Fruit fly (Drosophila melanogaster): ENCODE data around the gene Rh6.

The Rh6 gene

dm6 chr3R:15458186-15458715 lies 24.7 kb upstream of the Rh6 start:
- TF ChIP-seq psq (optimal IDR thresholded peaks at IDR 0.05) (no peak), CG8478 (optimal IDR thresholded peaks at IDR 0.05) (no peak), Dll (optimal IDR thresholded peaks at IDR 0.05) (no peak), pan (optimal IDR thresholded peaks at IDR 0.05) (no peak), EcR (GFP tag; optimal IDR thresholded peaks at IDR 0.05) (no peak), usp (GFP tag; optimal IDR thresholded peaks at IDR 0.05) (no peak)

- peak in 1 of 2 experiments; percentile 76 for TF ChIP-seq EcR (GFP tag; optimal IDR thresholded peaks at IDR 0.05)
- no peak for TF ChIP-seq Dll (optimal IDR thresholded peaks at IDR 0.05)
Measured at dm6 chr3R:15463172-15463571, 19.8 kb upstream of the Rh6 start.

- no peak for TF ChIP-seq Dll (optimal IDR thresholded peaks at IDR 0.05)
- no peak for TF ChIP-seq pan (optimal IDR thresholded peaks at IDR 0.05)
- TF ChIP-seq EcR (GFP tag; optimal IDR thresholded peaks at IDR 0.05): no peak
- TF ChIP-seq psq (optimal IDR thresholded peaks at IDR 0.05): no peak
- TF ChIP-seq CG8478 (optimal IDR thresholded peaks at IDR 0.05): no peak
- no peak for TF ChIP-seq usp (GFP tag; optimal IDR thresholded peaks at IDR 0.05)
Measured at dm6 chr3R:15467991-15468764, 14.8 kb upstream of the Rh6 start.

DNA sequence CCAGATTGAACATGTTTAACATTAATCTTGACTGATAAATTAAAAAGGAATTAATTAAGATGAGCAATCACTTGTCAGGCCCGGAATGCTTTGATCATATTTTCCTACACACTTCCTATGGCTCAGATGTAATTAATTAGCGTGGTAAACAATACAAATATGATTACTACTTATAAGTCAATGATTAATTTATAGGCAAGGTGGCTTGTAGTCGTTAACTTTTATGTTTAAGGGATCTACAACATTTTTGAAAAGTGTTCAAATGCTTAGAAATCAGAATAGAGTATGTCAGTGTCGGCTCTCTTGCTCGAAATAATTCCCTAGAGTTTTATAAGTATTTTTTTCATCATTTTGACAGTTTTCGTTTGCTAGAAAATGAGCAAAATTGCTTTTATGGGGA lies 11.2 kb upstream of the Rh6 start:
- TF ChIP-seq psq (optimal IDR thresholded peaks at IDR 0.05) (no peak), pan (optimal IDR thresholded peaks at IDR 0.05) (no peak), CG8478 (optimal IDR thresholded peaks at IDR 0.05) (no peak), Dll (optimal IDR thresholded peaks at IDR 0.05) (no peak), EcR (GFP tag; optimal IDR thresholded peaks at IDR 0.05) (no peak), usp (GFP tag; optimal IDR thresholded peaks at IDR 0.05) (no peak)

dm6 chr3R:15472753-15473212 lies 10.2 kb upstream of the Rh6 start:
- no peak for TF ChIP-seq EcR (GFP tag; optimal IDR thresholded peaks at IDR 0.05)
- no peak for TF ChIP-seq usp (GFP tag; optimal IDR thresholded peaks at IDR 0.05)
- TF ChIP-seq Dll (optimal IDR thresholded peaks at IDR 0.05): no peak
- TF ChIP-seq CG8478 (optimal IDR thresholded peaks at IDR 0.05): no peak
- no peak for TF ChIP-seq pan (optimal IDR thresholded peaks at IDR 0.05)
- TF ChIP-seq psq (optimal IDR thresholded peaks at IDR 0.05): no peak

DNA sequence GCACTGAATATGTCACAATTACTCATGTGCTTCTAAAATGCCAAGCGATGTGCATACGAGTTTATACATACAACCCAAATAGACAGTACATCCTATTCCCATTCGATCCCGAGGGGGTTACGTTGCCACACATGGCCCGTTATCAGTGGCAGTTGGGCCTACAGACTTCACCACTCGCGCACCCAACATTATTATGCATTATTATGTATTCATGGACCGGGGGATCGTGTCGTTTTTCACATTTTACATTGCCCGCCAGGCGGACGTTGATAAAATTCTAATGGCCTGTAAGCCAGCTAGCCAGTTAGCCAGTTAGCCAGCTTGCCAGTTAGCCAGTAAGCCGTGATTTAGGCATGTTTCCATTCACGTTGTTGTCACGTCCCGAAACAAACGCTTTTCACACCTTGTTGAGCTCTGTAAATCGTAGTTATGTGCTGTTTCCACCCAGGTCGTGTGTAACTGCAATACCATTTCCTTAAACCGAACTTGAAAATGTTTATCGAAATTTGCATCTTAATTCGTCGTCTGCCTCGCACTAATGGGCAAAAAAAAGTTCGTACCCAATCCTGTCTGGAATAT lies 9.5 kb upstream of the Rh6 start:
- no peak for TF ChIP-seq Dll (optimal IDR thresholded peaks at IDR 0.05)
- TF ChIP-seq pan (optimal IDR thresholded peaks at IDR 0.05): no peak
- no peak for TF ChIP-seq usp (GFP tag; optimal IDR thresholded peaks at IDR 0.05)
- TF ChIP-seq CG8478 (optimal IDR thresholded peaks at IDR 0.05): no peak
- TF ChIP-seq EcR (GFP tag; optimal IDR thresholded peaks at IDR 0.05): no peak
- TF ChIP-seq psq (optimal IDR thresholded peaks at IDR 0.05): no peak

dm6 chr3R:15474820-15475219 lies 8.1 kb upstream of the Rh6 start:
- TF ChIP-seq pan (optimal IDR thresholded peaks at IDR 0.05): no peak
- no peak for TF ChIP-seq EcR (GFP tag; optimal IDR thresholded peaks at IDR 0.05)
- no peak for TF ChIP-seq CG8478 (optimal IDR thresholded peaks at IDR 0.05)
- TF ChIP-seq Dll (optimal IDR thresholded peaks at IDR 0.05): no peak
- TF ChIP-seq psq (optimal IDR thresholded peaks at IDR 0.05): no peak
- TF ChIP-seq usp (GFP tag; optimal IDR thresholded peaks at IDR 0.05): no peak

- TF ChIP-seq Dll (optimal IDR thresholded peaks at IDR 0.05) (peak; percentile 55), CG8478 (optimal IDR thresholded peaks at IDR 0.05) (no peak), EcR (GFP tag; optimal IDR thresholded peaks at IDR 0.05) (no peak), pan (optimal IDR thresholded peaks at IDR 0.05) (no peak), usp (GFP tag; optimal IDR thresholded peaks at IDR 0.05) (no peak)
Measured at dm6 chr3R:15475973-15476692, 6.8 kb upstream of the Rh6 start, which contains the start of gene AdamTS-A. AdamTS-A (minus strand) TSS chr3R:15476193.

DNA sequence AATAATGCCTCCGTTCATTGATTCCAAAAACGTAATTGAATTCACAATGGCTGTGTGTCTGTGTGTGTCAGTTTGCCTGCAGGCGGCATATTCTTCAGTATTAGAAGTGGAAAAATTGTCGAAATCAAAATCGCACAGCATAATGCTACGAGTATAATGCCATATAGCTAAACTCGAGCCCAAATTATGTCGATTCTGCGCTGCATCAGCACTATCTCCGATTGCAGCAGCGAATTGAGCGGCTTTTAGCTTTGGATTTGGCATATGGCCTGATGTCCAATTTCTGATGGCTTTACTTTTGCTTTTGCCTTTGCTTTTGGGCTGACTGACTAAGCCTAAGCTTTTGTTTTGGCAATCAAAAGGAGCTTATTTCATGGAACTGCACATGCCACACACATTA lies 2.9 kb upstream of the Rh6 start:
- TF ChIP-seq CG8478 (optimal IDR thresholded peaks at IDR 0.05) (no peak), pan (optimal IDR thresholded peaks at IDR 0.05) (no peak), psq (optimal IDR thresholded peaks at IDR 0.05) (no peak), EcR (GFP tag; optimal IDR thresholded peaks at IDR 0.05) (no peak), usp (GFP tag; optimal IDR thresholded peaks at IDR 0.05) (no peak), Dll (optimal IDR thresholded peaks at IDR 0.05) (no peak)

DNA sequence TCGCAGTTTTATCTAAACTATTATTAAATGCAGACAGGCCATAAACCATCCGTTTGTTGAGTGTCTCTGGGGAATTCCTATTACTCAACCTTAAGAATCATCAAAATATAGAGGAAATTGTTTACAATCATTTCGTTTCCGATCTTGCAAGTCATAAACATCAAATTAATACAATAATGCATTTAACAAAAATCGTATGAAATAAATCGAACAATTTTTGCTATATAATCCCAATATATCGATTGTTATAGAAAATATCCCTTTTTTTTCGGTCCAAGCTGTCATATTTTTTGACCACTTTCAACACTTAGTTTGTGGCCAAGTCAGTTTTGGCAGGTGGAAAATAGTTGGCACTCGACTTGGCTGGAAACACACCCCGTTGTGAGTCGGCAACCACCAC lies 1.4 kb upstream of the Rh6 start, which contains the start of gene B9d1:
Gene B9d1 (plus strand): TSS at position 301 of the 400 bp plus-strand sequence.
- TF ChIP-seq psq (optimal IDR thresholded peaks at IDR 0.05): no peak
- TF ChIP-seq Dll (optimal IDR thresholded peaks at IDR 0.05): no peak
- no peak for TF ChIP-seq CG8478 (optimal IDR thresholded peaks at IDR 0.05)
- TF ChIP-seq pan (optimal IDR thresholded peaks at IDR 0.05): no peak
- TF ChIP-seq EcR (GFP tag; optimal IDR thresholded peaks at IDR 0.05): no peak
- TF ChIP-seq usp (GFP tag; optimal IDR thresholded peaks at IDR 0.05): no peak

DNA sequence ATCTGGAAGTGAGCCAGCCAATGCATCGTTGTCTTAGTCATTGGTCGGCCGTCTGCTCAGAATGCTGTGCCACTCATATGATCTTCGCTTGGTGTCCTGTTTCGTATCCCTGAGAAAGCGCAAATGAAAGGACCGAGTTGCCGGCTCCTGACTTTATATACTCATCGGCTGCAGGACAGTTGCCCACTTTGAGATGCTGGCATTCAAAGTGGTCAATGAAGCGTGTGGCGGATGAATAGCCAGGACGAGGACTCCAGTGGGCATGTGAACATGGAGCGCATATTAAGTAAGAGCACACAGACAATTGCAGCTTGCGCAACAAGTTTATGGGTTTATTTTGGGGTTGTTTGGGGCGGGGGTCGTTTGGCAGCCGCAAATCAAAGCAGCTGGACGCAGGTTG lies 2.3 kb downstream of the Rh6 start, which contains the start of gene Trissin:
Gene Trissin (minus strand): TSS at position 101 of the 400 bp plus-strand sequence.
- no peak for TF ChIP-seq pan (optimal IDR thresholded peaks at IDR 0.05)
- no peak for TF ChIP-seq EcR (GFP tag; optimal IDR thresholded peaks at IDR 0.05)
- TF ChIP-seq psq (optimal IDR thresholded peaks at IDR 0.05): no peak
- no peak for TF ChIP-seq usp (GFP tag; optimal IDR thresholded peaks at IDR 0.05)
- TF ChIP-seq Dll (optimal IDR thresholded peaks at IDR 0.05): no peak
- TF ChIP-seq CG8478 (optimal IDR thresholded peaks at IDR 0.05): no peak

All from whole organism.